Worm (Caenorhabditis elegans) whole organism, L4 larva: Measurements from ENCODE around the gene Y119D3B.12.

Experiments used
- aly-2 ChIP-seq: sonication (generic microtip); optimal IDR thresholded peaks from 2 replicates; lab custom pipeline; 2018; ENCODE audit warnings: missing biosample characterization, missing genetic modification characterization
- ceh-62 ChIP-seq: sonication (generic microtip); optimal IDR thresholded peaks from 2 replicates; lab custom pipeline; 2017; ENCODE audit warnings: missing biosample characterization, missing genetic modification characterization
- cey-2 ChIP-seq: sonication (generic microtip); optimal IDR thresholded peaks from 3 replicates; lab custom pipeline; 2017; ENCODE audit warnings: missing genetic modification characterization, mild to moderate bottlenecking, missing compliant biosample characterization, antibody characterized with exemption, borderline replicate concordance; ENCODE audit not compliant: insufficient read depth
- dmd-9 ChIP-seq: fragments of 200-800 bp; sonication (Bioruptor generic); IDR thresholded peaks from 2 replicates; pipeline ENCODE4 v1.3.6; 2022; ENCODE audit warnings: missing genetic modification reagents, missing genetic modification characterization, missing compliant biosample characterization

DNA sequence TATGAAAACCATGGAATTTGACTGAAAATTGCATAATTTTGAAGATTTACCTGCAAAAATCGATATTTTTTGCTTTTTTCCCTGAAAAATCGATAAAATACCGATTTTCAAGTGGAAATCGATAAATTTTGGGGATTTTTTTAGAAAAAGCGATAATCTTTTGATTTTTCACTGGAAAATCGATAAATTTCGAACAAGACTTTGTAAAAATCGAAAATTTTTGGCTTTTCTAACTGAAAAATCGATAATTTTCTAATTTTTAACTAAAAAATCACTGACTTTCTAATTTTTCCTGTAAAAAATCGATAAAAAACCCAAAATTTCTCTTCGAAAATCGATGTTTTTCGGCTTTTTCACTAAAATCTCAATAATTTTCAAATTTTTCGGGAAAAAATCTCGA lies 4.0 kb downstream of the Y119D3B.12 start:
- TF ChIP-seq aly-2 (tag; lab: Kevin White, UChicago) = no peak
- no peak for TF ChIP-seq dmd-9
- no peak for TF ChIP-seq ceh-62
- no peak for TF ChIP-seq cey-2 (tag; lab: Kevin White, UChicago)
